Worm (Caenorhabditis elegans) whole organism, L2 larva: ENCODE data around the gene dyc-1.

Experiments
- F13H6.1 ChIP-seq: sonication (generic microtip); optimal IDR thresholded peaks from 2 replicates; lab custom pipeline; 2016; ENCODE audit warnings: missing genetic modification characterization, missing compliant biosample characterization
- Y55F3AM.14 ChIP-seq: fragments of 200-800 bp; sonication (Bioruptor generic); optimal IDR thresholded peaks from 2 replicates; lab custom pipeline; 2018; ENCODE audit warnings: mild to moderate bottlenecking, missing genetic modification characterization, missing compliant biosample characterization
- aly-2 ChIP-seq: fragments of 150-350 bp; optimal IDR thresholded peaks from 2 replicates; lab custom pipeline; 2014; ENCODE audit warnings: missing biosample characterization, missing genetic modification characterization
- blmp-1 ChIP-seq: sonication (generic microtip); optimal IDR thresholded peaks from 2 replicates; lab custom pipeline; 2017; ENCODE audit warnings: missing genetic modification characterization, mild to moderate bottlenecking, missing compliant biosample characterization, antibody characterized with exemption, moderate library complexity; ENCODE audit not compliant: insufficient read depth
- ceh-16 ChIP-seq: fragments of 150-350 bp; optimal IDR thresholded peaks from 2 replicates; lab custom pipeline; 2014; ENCODE audit warnings: missing biosample characterization, missing genetic modification characterization
- ceh-82 ChIP-seq: fragments of 150-350 bp; optimal IDR thresholded peaks from 2 replicates; lab custom pipeline; 2014; ENCODE audit warnings: missing biosample characterization, missing genetic modification characterization
- crh-2 ChIP-seq: sonication (generic microtip); optimal IDR thresholded peaks from 2 replicates; lab custom pipeline; 2017; ENCODE audit warnings: missing biosample characterization, missing genetic modification characterization
- dmd-4 ChIP-seq: sonication (generic microtip); optimal IDR thresholded peaks from 2 replicates; lab custom pipeline; 2017; ENCODE audit warnings: missing biosample characterization, missing genetic modification characterization
- egl-27 ChIP-seq: sonication (generic microtip); optimal IDR thresholded peaks from 3 replicates; lab custom pipeline; 2017; ENCODE audit warnings: missing biosample characterization, missing genetic modification reagents, missing genetic modification characterization
- elt-3 ChIP-seq: sonication (generic microtip); optimal IDR thresholded peaks from 2 replicates; lab custom pipeline; 2017; ENCODE audit warnings: missing biosample characterization, missing genetic modification characterization
- fos-1 ChIP-seq: fragments of 150-350 bp; optimal IDR thresholded peaks from 2 replicates; lab custom pipeline; 2014; ENCODE audit warnings: missing biosample characterization, missing genetic modification characterization
- gmeb-1 ChIP-seq: fragments of 150-350 bp; optimal IDR thresholded peaks from 2 replicates; lab custom pipeline; 2014; ENCODE audit warnings: missing biosample characterization, missing genetic modification characterization
- lin-11 ChIP-seq: fragments of 150-350 bp; sonication (generic microtip); optimal IDR thresholded peaks from 2 replicates; lab custom pipeline; 2014; ENCODE audit warnings: missing biosample characterization, missing genetic modification characterization, inconsistent platforms, mixed read lengths
- lin-13 ChIP-seq: fragments of 150-350 bp; optimal IDR thresholded peaks from 2 replicates; lab custom pipeline; 2014; ENCODE audit warnings: missing biosample characterization, missing genetic modification reagents, missing genetic modification characterization
- lsy-2 ChIP-seq, 2 experiments: fragments of 150-350 bp in 1 of 2; sonication (generic microtip) in 1 of 2; optimal IDR thresholded peaks; 2 replicates each; lab custom pipeline; 2014 to 2017; ENCODE audit warnings: missing biosample characterization in 2 of 2, missing genetic modification characterization in 2 of 2
- mab-5 ChIP-seq: fragments of 150-350 bp; optimal IDR thresholded peaks from 2 replicates; lab custom pipeline; 2014; ENCODE audit warnings: missing biosample characterization, missing genetic modification characterization
- nhr-11 ChIP-seq: fragments of 150-350 bp; optimal IDR thresholded peaks from 2 replicates; lab custom pipeline; 2014; ENCODE audit warnings: missing biosample characterization, missing genetic modification characterization
- nhr-12 ChIP-seq: fragments of 150-350 bp; optimal IDR thresholded peaks from 2 replicates; lab custom pipeline; 2014; ENCODE audit warnings: missing biosample characterization, missing genetic modification characterization
- nhr-129 ChIP-seq: fragments of 150-350 bp; optimal IDR thresholded peaks from 2 replicates; lab custom pipeline; 2014; ENCODE audit warnings: missing biosample characterization, missing genetic modification characterization
- nhr-21 ChIP-seq: fragments of 150-350 bp; optimal IDR thresholded peaks from 2 replicates; lab custom pipeline; 2014; ENCODE audit warnings: missing biosample characterization, missing genetic modification characterization
- nhr-23 ChIP-seq: fragments of 150-350 bp; optimal IDR thresholded peaks from 2 replicates; lab custom pipeline; 2014; ENCODE audit warnings: missing biosample characterization, missing genetic modification reagents, missing genetic modification characterization
- nhr-237 ChIP-seq: fragments of 150-350 bp; optimal IDR thresholded peaks from 2 replicates; lab custom pipeline; 2014; ENCODE audit warnings: missing biosample characterization, missing genetic modification characterization
- nhr-25 ChIP-seq: fragments of 150-350 bp; sonication (generic microtip); optimal IDR thresholded peaks from 3 replicates; lab custom pipeline; 2014; ENCODE audit warnings: missing biosample characterization, missing genetic modification characterization
- nhr-6 ChIP-seq: fragments of 150-350 bp; optimal IDR thresholded peaks from 2 replicates; lab custom pipeline; 2014; ENCODE audit warnings: missing biosample characterization, missing genetic modification characterization
- peb-1 ChIP-seq: fragments of 150-350 bp; optimal IDR thresholded peaks from 2 replicates; lab custom pipeline; 2014; ENCODE audit warnings: missing biosample characterization, missing genetic modification characterization
- skn-1 ChIP-seq: sonication (generic microtip); optimal IDR thresholded peaks from 2 replicates; lab custom pipeline; 2017; ENCODE audit warnings: missing biosample characterization, missing genetic modification characterization
- sma-3 ChIP-seq: sonication (generic microtip); optimal IDR thresholded peaks from 2 replicates; lab custom pipeline; 2016; ENCODE audit warnings: missing genetic modification reagents, missing genetic modification characterization, missing compliant biosample characterization
- sma-9 ChIP-seq, 2 experiments: fragments of 150-350 bp in 1 of 2; sonication (generic microtip) in 1 of 2; optimal IDR thresholded peaks; 2 replicates each; lab custom pipeline; 2014 to 2016; ENCODE audit warnings: missing genetic modification characterization in 2 of 2, mild to moderate bottlenecking in 1 of 2, missing biosample characterization in 1 of 2, missing compliant biosample characterization in 1 of 2, missing genetic modification reagents in 1 of 2, moderate library complexity in 1 of 2
- unc-39 ChIP-seq: fragments of 150-350 bp; optimal IDR thresholded peaks from 2 replicates; lab custom pipeline; 2014; ENCODE audit warnings: missing biosample characterization, missing genetic modification characterization
- unc-55 ChIP-seq: fragments of 150-350 bp; sonication (generic microtip); optimal IDR thresholded peaks from 3 replicates; lab custom pipeline; 2014; ENCODE audit warnings: missing biosample characterization, missing genetic modification reagents, missing genetic modification characterization
- unc-62 ChIP-seq: fragments of 150-350 bp; optimal IDR thresholded peaks from 2 replicates; lab custom pipeline; 2014; ENCODE audit warnings: missing biosample characterization, missing genetic modification reagents, missing genetic modification characterization
- ztf-1 ChIP-seq: fragments of 200-800 bp; sonication (Bioruptor generic); conservative IDR thresholded peaks from 2 replicates; pipeline ENCODE4 v1.3.6; 2022; ENCODE audit warnings: missing genetic modification characterization, missing compliant biosample characterization
- ztf-11 ChIP-seq: sonication (generic microtip); optimal IDR thresholded peaks from 2 replicates; lab custom pipeline; 2017; ENCODE audit warnings: missing biosample characterization, missing genetic modification characterization
- ztf-4 ChIP-seq: fragments of 150-350 bp; optimal IDR thresholded peaks from 2 replicates; lab custom pipeline; 2014; ENCODE audit warnings: missing biosample characterization, missing genetic modification characterization

The dyc-1 gene

ce11 chrX:14049235-14049634 is at the start of gene dyc-1:
dyc-1 (plus strand) TSS chrX:14049535.
- TF ChIP-seq unc-39 (no peak), blmp-1 (tag; lab: Kevin White, UChicago) (no peak), lsy-2 (tag; optimal IDR thresholded peaks at IDR 0.05; lab: Kevin White, UChicago) (no peak), ceh-82 (tag; lab: Kevin White, UChicago) (no peak), nhr-25 (tag; lab: Kevin White, UChicago) (no peak), sma-3 (no peak), skn-1 (tag; lab: Kevin White, UChicago) (no peak), mab-5 (tag; lab: Kevin White, UChicago) (no peak), nhr-23 (tag; lab: Kevin White, UChicago) (no peak), unc-62 (GFP tag; lab: Kevin White, UChicago) (no peak), dmd-4 (tag; lab: Kevin White, UChicago) (no peak), nhr-11 (tag; lab: Kevin White, UChicago) (no peak), unc-55 (GFP tag; lab: Kevin White, UChicago) (no peak)

- TF ChIP-seq lin-13 (GFP tag; lab: Kevin White, UChicago) (no peak), mab-5 (tag; lab: Kevin White, UChicago) (no peak), nhr-129 (peak; percentile 3), fos-1 (peak; percentile 55), sma-9 (GFP tag; optimal IDR thresholded peaks at IDR 0.05; lab: Kevin White, UChicago) (peak; percentile 65), sma-9 (tag; optimal IDR thresholded peaks at IDR 0.05; lab: Kevin White, UChicago) (no peak), crh-2 (tag; lab: Kevin White, UChicago) (peak; percentile 60), nhr-12 (tag; lab: Kevin White, UChicago) (no peak), nhr-25 (tag; lab: Kevin White, UChicago) (peak; percentile 32), nhr-6 (no peak), sma-3 (peak; percentile 33)
Measured at ce11 chrX:14000198-14000748, 49.1 kb upstream of the dyc-1 start.

DNA sequence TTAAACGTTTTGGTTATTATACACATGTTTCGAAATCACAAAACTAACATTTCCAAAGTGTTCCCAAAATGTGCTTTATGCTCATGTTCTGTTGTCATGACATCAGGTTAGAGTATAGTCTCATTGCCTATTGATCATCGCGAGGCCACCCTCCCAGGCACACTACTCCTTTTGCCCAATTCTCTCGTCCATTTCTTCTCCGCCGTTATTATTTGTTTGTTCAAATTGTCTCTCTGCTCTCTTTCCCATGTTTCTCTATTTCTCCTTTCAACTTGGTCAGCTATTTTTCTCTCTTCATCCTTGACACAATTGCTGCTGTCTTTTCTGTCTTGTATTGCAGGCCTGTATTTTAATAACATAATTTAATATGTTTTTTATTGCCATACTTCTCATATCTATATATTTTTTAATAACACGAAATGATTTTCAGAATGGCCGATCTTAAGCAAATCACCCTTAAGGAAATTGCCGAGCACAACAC is 47.8 kb upstream of the dyc-1 start, which contains the start of gene cytb-5.1:
Gene cytb-5.1, plus strand, starts transcription at position 431 of the 481 bp plus-strand sequence.
- peak; percentile 6 for TF ChIP-seq crh-2 (tag; lab: Kevin White, UChicago)
- peak; percentile 7 for TF ChIP-seq nhr-25 (tag; lab: Kevin White, UChicago)
- TF ChIP-seq gmeb-1: peak; percentile 11
- no peak for TF ChIP-seq skn-1 (tag; lab: Kevin White, UChicago)
- TF ChIP-seq sma-3: peak; percentile 46
- peak; percentile 65 for TF ChIP-seq F13H6.1 (tag; lab: Kevin White, UChicago)
- TF ChIP-seq nhr-21 (tag; lab: Kevin White, UChicago): no peak
- TF ChIP-seq nhr-129: peak; percentile 71
- peak; percentile 44 for TF ChIP-seq fos-1
- TF ChIP-seq egl-27: no peak
- no peak for TF ChIP-seq peb-1 (tag; lab: Kevin White, UChicago)
- TF ChIP-seq sma-9 (GFP tag; optimal IDR thresholded peaks at IDR 0.05; lab: Kevin White, UChicago): peak; percentile 81
- no peak for TF ChIP-seq sma-9 (tag; optimal IDR thresholded peaks at IDR 0.05; lab: Kevin White, UChicago)

DNA sequence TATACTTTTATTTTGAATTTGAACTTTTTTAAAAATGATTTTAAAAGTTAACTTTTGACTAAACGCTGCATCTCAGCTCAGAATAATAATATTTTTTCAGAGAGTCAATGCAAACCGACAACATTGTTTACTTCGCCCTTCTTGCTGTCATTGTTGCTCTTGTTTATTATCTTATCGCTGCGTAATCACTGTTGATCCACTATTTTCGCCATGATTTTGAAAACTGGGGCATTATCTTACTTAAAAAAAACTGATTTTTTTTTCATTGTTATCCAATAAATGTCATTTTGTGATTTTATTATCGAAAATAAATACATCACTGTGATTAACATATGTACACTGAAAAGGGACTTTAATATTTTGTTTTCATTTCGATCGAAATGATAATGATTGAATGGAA is 46.6 kb upstream of the dyc-1 start:
- TF ChIP-seq nhr-21 (tag; lab: Kevin White, UChicago): no peak
- TF ChIP-seq ztf-1 (GFP tag; lab: Robert Waterston, UW): no peak
- no peak for TF ChIP-seq unc-62 (GFP tag; lab: Kevin White, UChicago)
- TF ChIP-seq blmp-1 (tag; lab: Kevin White, UChicago): no peak
- no peak for TF ChIP-seq ceh-82 (tag; lab: Kevin White, UChicago)
- no peak for TF ChIP-seq nhr-237
- no peak for TF ChIP-seq sma-3
- TF ChIP-seq aly-2 (tag; lab: Kevin White, UChicago): no peak
- no peak for TF ChIP-seq egl-27
- no peak for TF ChIP-seq unc-39
- no peak for TF ChIP-seq ztf-11 (tag; lab: Kevin White, UChicago)
- TF ChIP-seq ceh-16 (tag; lab: Kevin White, UChicago): no peak
- no peak for TF ChIP-seq Y55F3AM.14 (GFP tag; lab: Kevin White, UChicago)
- TF ChIP-seq nhr-6: no peak
- no peak for TF ChIP-seq elt-3 (tag; lab: Kevin White, UChicago)
- no peak for TF ChIP-seq crh-2 (tag; lab: Kevin White, UChicago)
- no peak for TF ChIP-seq lin-11 (tag; lab: Kevin White, UChicago)
- TF ChIP-seq unc-55 (GFP tag; lab: Kevin White, UChicago): no peak
- no peak for TF ChIP-seq ztf-4 (tag; lab: Kevin White, UChicago)
- TF ChIP-seq sma-9 (GFP tag; optimal IDR thresholded peaks at IDR 0.05; lab: Kevin White, UChicago): no peak
- no peak for TF ChIP-seq sma-9 (tag; optimal IDR thresholded peaks at IDR 0.05; lab: Kevin White, UChicago)
